Fruit fly (Drosophila melanogaster) Kc167 (cell line): ENCODE data around the gene wor.

Experiments
- Myc ChIP-seq: fragments of >200 bp; optimal IDR thresholded peaks from 2 replicates; lab custom pipeline; 2017; ENCODE audit warnings: missing external identifiers
- h ChIP-seq: fragments of >200 bp; optimal IDR thresholded peaks from 3 replicates; lab custom pipeline; 2018; ENCODE audit warnings: missing external identifiers
- psq ChIP-seq: fragments of >200 bp; optimal IDR thresholded peaks from 2 replicates; lab custom pipeline; 2017; ENCODE audit warnings: missing external identifiers
- ttk ChIP-seq: sonication (Bioruptor generic); optimal IDR thresholded peaks from 2 replicates; lab custom pipeline; 2017; ENCODE audit warnings: missing external identifiers

dm6 chr2L:15458076-15458475, 32.7 kb upstream of the wor start:
- TF ChIP-seq psq (lab: Kevin White, UChicago) (no peak), Myc (lab: Kevin White, UChicago) (no peak), ttk (lab: Kevin White, UChicago) (no peak), h (lab: Kevin White, UChicago) (no peak)
